Worm (Caenorhabditis elegans) whole organism, mixed stage, embryonic: ENCODE measurements around the gene srd-55.

Experiments
- M03D4.4 ChIP-seq: sonication (generic microtip); optimal IDR thresholded peaks from 2 replicates; lab custom pipeline; 2017; ENCODE audit warnings: mild to moderate bottlenecking, missing genetic modification characterization, missing compliant biosample characterization
- bed-3 ChIP-seq: fragments of 200-800 bp; sonication (Bioruptor generic); optimal IDR thresholded peaks from 3 replicates; lab custom pipeline; 2018; ENCODE audit warnings: mild to moderate bottlenecking, missing genetic modification characterization, moderate library complexity, missing compliant biosample characterization
- blmp-1 ChIP-seq: fragments of 150-350 bp; optimal IDR thresholded peaks from 2 replicates; lab custom pipeline; 2014; ENCODE audit warnings: missing biosample characterization, missing genetic modification characterization
- ceh-39 ChIP-seq: fragments of 150-350 bp; optimal IDR thresholded peaks from 2 replicates; lab custom pipeline; 2014; ENCODE audit warnings: missing biosample characterization, missing genetic modification characterization
- ceh-43 ChIP-seq: fragments of 200-800 bp; sonication (Bioruptor generic); optimal IDR thresholded peaks from 2 replicates; lab custom pipeline; 2018; ENCODE audit warnings: mild to moderate bottlenecking, missing genetic modification characterization, moderate library complexity, missing compliant biosample characterization
- ceh-83 ChIP-seq: fragments of 200-800 bp; sonication (Bioruptor generic); optimal IDR thresholded peaks from 2 replicates; lab custom pipeline; 2018; ENCODE audit warnings: mild to moderate bottlenecking, missing genetic modification characterization, missing compliant biosample characterization
- cnd-1 ChIP-seq: fragments of 200-800 bp; sonication (Bioruptor generic); optimal IDR thresholded peaks from 2 replicates; lab custom pipeline; 2018; ENCODE audit warnings: mild to moderate bottlenecking, missing genetic modification characterization, missing compliant biosample characterization
- drap-1 ChIP-seq: fragments of 200-800 bp; sonication (Bioruptor generic); optimal IDR thresholded peaks from 3 replicates; lab custom pipeline; 2018; ENCODE audit warnings: mild to moderate bottlenecking, missing genetic modification characterization, missing compliant biosample characterization
- elt-1 ChIP-seq: sonication (generic microtip); optimal IDR thresholded peaks from 2 replicates; lab custom pipeline; 2017; ENCODE audit warnings: missing genetic modification characterization, mild to moderate bottlenecking, missing compliant biosample characterization, antibody characterized with exemption, moderate library complexity, borderline replicate concordance; ENCODE audit not compliant: insufficient read depth
- elt-3 ChIP-seq: fragments of 150-350 bp; optimal IDR thresholded peaks from 2 replicates; lab custom pipeline; 2014; ENCODE audit warnings: missing biosample characterization, missing genetic modification characterization
- flh-1 ChIP-seq: fragments of 200-800 bp; sonication (Bioruptor generic); optimal IDR thresholded peaks from 2 replicates; lab custom pipeline; 2018; ENCODE audit warnings: mild to moderate bottlenecking, missing genetic modification characterization, moderate library complexity, missing compliant biosample characterization
- hlh-1 ChIP-seq: fragments of 150-350 bp; optimal IDR thresholded peaks from 2 replicates; lab custom pipeline; 2014; ENCODE audit warnings: missing biosample characterization, missing genetic modification reagents, missing genetic modification characterization
- lin-32 ChIP-seq: fragments of 200-800 bp; sonication (Bioruptor generic); optimal IDR thresholded peaks from 2 replicates; lab custom pipeline; 2018; ENCODE audit warnings: mild to moderate bottlenecking, missing genetic modification characterization, missing compliant biosample characterization
- lsy-2 ChIP-seq: fragments of 150-350 bp; optimal IDR thresholded peaks from 2 replicates; lab custom pipeline; 2014; ENCODE audit warnings: missing biosample characterization, missing genetic modification characterization
- mab-5 ChIP-seq: fragments of 150-350 bp; optimal IDR thresholded peaks from 2 replicates; lab custom pipeline; 2014; ENCODE audit warnings: missing biosample characterization, missing genetic modification characterization
- mep-1 ChIP-seq: fragments of 150-350 bp; optimal IDR thresholded peaks from 2 replicates; lab custom pipeline; 2017; ENCODE audit warnings: missing biosample characterization, missing genetic modification reagents, missing genetic modification characterization, inconsistent platforms
- mls-2 ChIP-seq: sonication (generic microtip); optimal IDR thresholded peaks from 2 replicates; lab custom pipeline; 2016; ENCODE audit warnings: mild to moderate bottlenecking, missing genetic modification characterization, moderate library complexity, missing compliant biosample characterization
- nhr-237 ChIP-seq: fragments of 150-350 bp; optimal IDR thresholded peaks from 2 replicates; lab custom pipeline; 2014; ENCODE audit warnings: missing biosample characterization, missing genetic modification characterization
- nhr-28 ChIP-seq: fragments of 150-350 bp; optimal IDR thresholded peaks from 2 replicates; lab custom pipeline; 2014; ENCODE audit warnings: missing biosample characterization, missing genetic modification characterization
- nhr-76 ChIP-seq: sonication (generic microtip); optimal IDR thresholded peaks from 2 replicates; lab custom pipeline; 2017; ENCODE audit warnings: missing biosample characterization, missing genetic modification characterization
- pha-4 ChIP-seq: fragments of 150-350 bp; optimal IDR thresholded peaks from 2 replicates; lab custom pipeline; 2018; ENCODE audit warnings: missing biosample characterization, missing genetic modification reagents, missing genetic modification characterization
- sem-2 ChIP-seq: fragments of 200-800 bp; sonication (Bioruptor generic); optimal IDR thresholded peaks from 2 replicates; lab custom pipeline; 2018; ENCODE audit warnings: mild to moderate bottlenecking, missing genetic modification characterization, missing compliant biosample characterization
- snpc-4 ChIP-seq: fragments of 150-350 bp; optimal IDR thresholded peaks from 2 replicates; lab custom pipeline; 2014; ENCODE audit warnings: missing biosample characterization, missing genetic modification characterization
- sptf-1 ChIP-seq: sonication (generic microtip); optimal IDR thresholded peaks from 2 replicates; lab custom pipeline; 2017; ENCODE audit warnings: mild to moderate bottlenecking, missing genetic modification characterization, moderate library complexity, missing compliant biosample characterization
- unc-120 ChIP-seq: sonication (generic microtip); optimal IDR thresholded peaks from 2 replicates; lab custom pipeline; 2017; ENCODE audit warnings: missing genetic modification characterization, missing compliant biosample characterization; ENCODE audit not compliant: poor library complexity, severe bottlenecking
- unc-39 ChIP-seq: fragments of 150-350 bp; optimal IDR thresholded peaks from 2 replicates; lab custom pipeline; 2014; ENCODE audit warnings: missing biosample characterization, missing genetic modification characterization
- unc-62 ChIP-seq: fragments of 150-350 bp; optimal IDR thresholded peaks from 2 replicates; lab custom pipeline; 2014; ENCODE audit warnings: missing biosample characterization, missing genetic modification reagents, missing genetic modification characterization
- zip-8 ChIP-seq: fragments of 150-350 bp; optimal IDR thresholded peaks from 2 replicates; lab custom pipeline; 2014; ENCODE audit warnings: missing biosample characterization, missing genetic modification characterization
- ztf-11 ChIP-seq: fragments of 150-350 bp; optimal IDR thresholded peaks from 2 replicates; lab custom pipeline; 2014; ENCODE audit warnings: missing biosample characterization, missing genetic modification characterization

srd-55 gene

ce11 chrII:7456184-7456583 lies 47.9 kb downstream of the srd-55 start, which contains the start of gene D1022.3:
Gene D1022.3, minus strand, starts transcription at chrII:7456284.
- TF ChIP-seq lsy-2 (tag; lab: Kevin White, UChicago) (no peak), bed-3 (GFP tag; lab: Kevin White, UChicago) (no peak), unc-39 (tag; lab: Kevin White, UChicago) (no peak), nhr-76 (no peak), nhr-237 (no peak), unc-62 (GFP tag; lab: Kevin White, UChicago) (no peak), elt-3 (tag; lab: Kevin White, UChicago) (no peak), ceh-43 (GFP tag; lab: Kevin White, UChicago) (no peak), lin-32 (GFP tag; lab: Kevin White, UChicago) (no peak), sptf-1 (tag; lab: Kevin White, UChicago) (no peak), blmp-1 (no peak), flh-1 (GFP tag; lab: Kevin White, UChicago) (no peak), elt-1 (tag; lab: Kevin White, UChicago) (no peak), ceh-83 (GFP tag; lab: Kevin White, UChicago) (no peak), ceh-39 (tag; lab: Kevin White, UChicago) (no peak)

- TF ChIP-seq nhr-28 (tag; lab: Kevin White, UChicago) (no peak), M03D4.4 (tag; lab: Kevin White, UChicago) (no peak), lin-32 (GFP tag; lab: Kevin White, UChicago) (no peak), unc-62 (GFP tag; lab: Kevin White, UChicago) (no peak), mls-2 (tag; lab: Kevin White, UChicago) (no peak), elt-3 (tag; lab: Kevin White, UChicago) (no peak), flh-1 (GFP tag; lab: Kevin White, UChicago) (no peak), pha-4 (no peak), bed-3 (GFP tag; lab: Kevin White, UChicago) (no peak), mab-5 (tag; lab: Kevin White, UChicago) (no peak), ceh-39 (tag; lab: Kevin White, UChicago) (no peak), unc-120 (tag; lab: Kevin White, UChicago) (no peak), nhr-237 (no peak), snpc-4 (tag; lab: Kevin White, UChicago) (no peak), ztf-11 (no peak), nhr-76 (no peak), blmp-1 (no peak), mep-1 (tag; lab: Kevin White, UChicago) (no peak)
Observed at ce11 chrII:7457210-7457609, 48.9 kb downstream of the srd-55 start, which contains the start of gene D1022.4. Gene D1022.4, minus strand, starts transcription at chrII:7457292.

ce11 chrII:7458706-7459105 lies 50.4 kb downstream of the srd-55 start, which contains the start of gene D1022.5:
Gene D1022.5, minus strand, starts transcription at chrII:7458806.
- TF ChIP-seq elt-3 (tag; lab: Kevin White, UChicago): no peak
- TF ChIP-seq cnd-1 (tag; lab: Kevin White, UChicago): no peak
- TF ChIP-seq unc-62 (GFP tag; lab: Kevin White, UChicago): no peak
- TF ChIP-seq zip-8 (tag; lab: Kevin White, UChicago): no peak
- TF ChIP-seq sem-2 (GFP tag; lab: Kevin White, UChicago): no peak
- no peak for TF ChIP-seq ceh-43 (GFP tag; lab: Kevin White, UChicago)
- TF ChIP-seq ceh-83 (GFP tag; lab: Kevin White, UChicago): no peak
- no peak for TF ChIP-seq lin-32 (GFP tag; lab: Kevin White, UChicago)

ce11 chrII:7459205-7459604 lies 50.9 kb downstream of the srd-55 start, which contains the start of gene D1022.2:
Gene D1022.2, plus strand, starts transcription at chrII:7459505.
- no peak for TF ChIP-seq elt-3 (tag; lab: Kevin White, UChicago)
- TF ChIP-seq cnd-1 (tag; lab: Kevin White, UChicago): no peak
- no peak for TF ChIP-seq hlh-1
- TF ChIP-seq elt-1 (tag; lab: Kevin White, UChicago): no peak
- TF ChIP-seq blmp-1: no peak
- TF ChIP-seq nhr-237: no peak
- TF ChIP-seq pha-4: no peak
- no peak for TF ChIP-seq bed-3 (GFP tag; lab: Kevin White, UChicago)
- TF ChIP-seq snpc-4 (tag; lab: Kevin White, UChicago): no peak
- no peak for TF ChIP-seq ceh-39 (tag; lab: Kevin White, UChicago)
- TF ChIP-seq mls-2 (tag; lab: Kevin White, UChicago): no peak
- TF ChIP-seq drap-1: no peak
